Fruit fly (Drosophila melanogaster): Measurements from ENCODE around the gene Eip74EF.

The Eip74EF gene

dm6 chr3L:17658423-17659267 lies 39.5 kb upstream of the Eip74EF start (continued):
- TF ChIP-seq Hr78 (GFP tag; optimal IDR thresholded peaks at IDR 0.05) (peak in 1 of 2 experiments; percentile 55), NC2α (GFP tag; optimal IDR thresholded peaks at IDR 0.05) (peak; percentile 66), CG7372 (GFP tag; IDR thresholded peaks at IDR 0.05) (peak; percentile 89), HHEX (GFP tag; optimal IDR thresholded peaks at IDR 0.05) (peak; percentile 88), Bgb (GFP tag; IDR thresholded peaks at IDR 0.05; ENCODE audit: partially characterized antibody) (0 out of 2 replicates have a peak, but pooled peaks have one; percentile 14), klu (GFP tag; IDR thresholded peaks at IDR 0.05) (peak; percentile 85), CG30431 (GFP tag; optimal IDR thresholded peaks at IDR 0.05) (peak; percentile 79), CG31388 (GFP tag; optimal IDR thresholded peaks at IDR 0.05) (peak; percentile 68), CkIIα-i1 (GFP tag; IDR thresholded peaks at IDR 0.05) (peak; percentile 50; the same call in 1 of the 2 replicates), so (GFP tag; IDR thresholded peaks at IDR 0.05) (peak; percentile 92), Ssrp (tag; optimal IDR thresholded peaks at IDR 0.05) (peak; percentile 73), Poxn (GFP tag; IDR thresholded peaks at IDR 0.05) (peak; percentile 57; the same call in 1 of the 2 replicates), Lhr (GFP tag; optimal IDR thresholded peaks at IDR 0.05) (peak; percentile 45), oc (tag; optimal IDR thresholded peaks at IDR 0.05) (peak; percentile 87), exex (tag; optimal IDR thresholded peaks at IDR 0.05) (peak; percentile 86), CG10565 (GFP tag; optimal IDR thresholded peaks at IDR 0.05) (peak; percentile 41), crc (GFP tag; optimal IDR thresholded peaks at IDR 0.05) (peak; percentile 88), NC2β (GFP tag; optimal IDR thresholded peaks at IDR 0.05) (peak; percentile 84), stwl (tag; optimal IDR thresholded peaks at IDR 0.05) (no peak), CG8290 (GFP tag; optimal IDR thresholded peaks at IDR 0.05) (peak; percentile 62), CG8290 (tag; optimal IDR thresholded peaks at IDR 0.05) (peak in 1 of 2 experiments; percentile 99), ems (GFP tag; optimal IDR thresholded peaks at IDR 0.05) (peak; percentile 89), Optix (GFP tag; IDR thresholded peaks at IDR 0.05) (peak; percentile 91), D19A (tag; optimal IDR thresholded peaks at IDR 0.05) (peak; percentile 64), CG4617 (GFP tag; optimal IDR thresholded peaks at IDR 0.05; ENCODE audit: borderline replicate concordance) (peak; percentile 81), Sox100B (GFP tag; optimal IDR thresholded peaks at IDR 0.05) (peak; percentile 42), crol (GFP tag; IDR thresholded peaks at IDR 0.05) (0 out of 2 replicates have a peak, but pooled peaks have one; percentile 27), zfh1 (GFP tag; IDR thresholded peaks at IDR 0.05) (peak; percentile 93), CG17361 (GFP tag; IDR thresholded peaks at IDR 0.05) (peak; percentile 72), CG17829 (tag; optimal IDR thresholded peaks at IDR 0.05) (peak; percentile 76), CG1792 (GFP tag; optimal IDR thresholded peaks at IDR 0.05) (peak; percentile 77), cad (GFP tag; optimal IDR thresholded peaks at IDR 0.05) (no peak), CG5953 (GFP tag; IDR thresholded peaks at IDR 0.05) (peak; percentile 84), CG9215 (GFP tag; IDR thresholded peaks at IDR 0.05) (peak; percentile 91), CG1024 (GFP tag; IDR thresholded peaks at IDR 0.05) (peak; percentile 79), dpn (GFP tag; optimal IDR thresholded peaks at IDR 0.05) (peak; percentile 93 to 94), Atf3 (GFP tag; optimal IDR thresholded peaks at IDR 0.05) (peak; percentile 84), peb (GFP tag; IDR thresholded peaks at IDR 0.05) (peak; percentile 86), bigmax (GFP tag; optimal IDR thresholded peaks at IDR 0.05) (peak; percentile 65), tap (tag; optimal IDR thresholded peaks at IDR 0.05) (peak; percentile 81), zf30C (GFP tag; optimal IDR thresholded peaks at IDR 0.05) (peak; percentile 36), Dip2 (GFP tag; IDR thresholded peaks at IDR 0.05) (peak; percentile 32; the same call in 1 of the 2 replicates), Six4 (GFP tag; optimal IDR thresholded peaks at IDR 0.05) (peak; percentile 74), Fer2 (tag; optimal IDR thresholded peaks at IDR 0.05) (peak; percentile 57), dan (GFP tag; IDR thresholded peaks at IDR 0.05) (no peak), Scr (GFP tag; IDR thresholded peaks at IDR 0.05; ENCODE audit: partially characterized antibody) (no peak), CG7928 (GFP tag; optimal IDR thresholded peaks at IDR 0.05) (peak; percentile 70), CG3838 (GFP tag; optimal IDR thresholded peaks at IDR 0.05) (peak; percentile 49), CG8388 (GFP tag; optimal IDR thresholded peaks at IDR 0.05) (peak; percentile 75)
